Fruit fly (Drosophila melanogaster) whole organism: Measurements from ENCODE around the gene CG5070.

Source experiments
- Dll ChIP-seq: fragments of >200 bp; optimal IDR thresholded peaks from 2 replicates; lab custom pipeline; 2017
- EcR ChIP-seq, 2 experiments: fragments of >200 bp; optimal IDR thresholded peaks; 2 replicates each; lab custom pipeline; 2017; ENCODE audit warnings: missing biosample characterization in 2 of 2, missing genetic modification characterization in 2 of 2, missing genetic modification reagents in 2 of 2
- pan ChIP-seq: fragments of >200 bp; optimal IDR thresholded peaks from 2 replicates; lab custom pipeline; 2017
- psq ChIP-seq: fragments of >200 bp; optimal IDR thresholded peaks from 2 replicates; lab custom pipeline; 2017
- usp ChIP-seq: fragments of >200 bp; optimal IDR thresholded peaks from 2 replicates; lab custom pipeline; 2017; ENCODE audit warnings: missing biosample characterization, missing genetic modification characterization, mixed read lengths

dm6 chrX:17183486-17183885, 19.4 kb upstream of the CG5070 start:
- TF ChIP-seq EcR (GFP tag; optimal IDR thresholded peaks at IDR 0.05; lab: Kevin White, UChicago) (no peak), pan (lab: Kevin White, UChicago) (no peak), usp (no peak), psq (lab: Kevin White, UChicago) (no peak), Dll (lab: Kevin White, UChicago) (no peak)
